Worm (Caenorhabditis elegans) whole organism, L3 larva: ENCODE results near the gene C30E1.4.

Experiments
- ZK546.5 ChIP-seq: sonication (generic microtip); optimal IDR thresholded peaks from 2 replicates; lab custom pipeline; 2017; ENCODE audit warnings: missing biosample characterization, missing genetic modification characterization
- ceh-16 ChIP-seq: sonication (generic microtip); optimal IDR thresholded peaks from 2 replicates; lab custom pipeline; 2017; ENCODE audit warnings: missing biosample characterization, missing genetic modification characterization
- egl-27 ChIP-seq: sonication (generic microtip); optimal IDR thresholded peaks from 4 replicates; lab custom pipeline; 2017; ENCODE audit warnings: missing biosample characterization, missing genetic modification reagents, missing genetic modification characterization
- fkh-2 ChIP-seq: fragments of 150-350 bp; optimal IDR thresholded peaks from 2 replicates; lab custom pipeline; 2014; ENCODE audit warnings: missing biosample characterization, missing genetic modification reagents, missing genetic modification characterization
- lin-39 ChIP-seq: fragments of 150-350 bp; optimal IDR thresholded peaks from 2 replicates; lab custom pipeline; 2018; ENCODE audit warnings: missing biosample characterization, missing genetic modification reagents, missing genetic modification characterization
- pqm-1 ChIP-seq: fragments of 150-350 bp; optimal IDR thresholded peaks from 2 replicates; lab custom pipeline; 2017; ENCODE audit warnings: missing biosample characterization, missing genetic modification characterization, inconsistent platforms
- zag-1 ChIP-seq: fragments of 150-350 bp; optimal IDR thresholded peaks from 2 replicates; lab custom pipeline; 2014; ENCODE audit warnings: missing biosample characterization, missing genetic modification characterization
- ztf-4 ChIP-seq: fragments of 150-350 bp; optimal IDR thresholded peaks from 2 replicates; lab custom pipeline; 2014; ENCODE audit warnings: missing biosample characterization, missing genetic modification characterization

- TF ChIP-seq egl-27 (no peak), ceh-16 (tag; lab: Kevin White, UChicago) (no peak), ZK546.5 (tag; lab: Kevin White, UChicago) (no peak), lin-39 (tag; lab: Kevin White, UChicago) (no peak), fkh-2 (tag; lab: Kevin White, UChicago) (no peak), pqm-1 (tag; lab: Kevin White, UChicago) (no peak), zag-1 (no peak), ztf-4 (tag; lab: Kevin White, UChicago) (no peak)
These were observed 36.6 kb downstream of the C30E1.4 start for ce11 chrX:16960346-16960745.
